Worm (Caenorhabditis elegans) whole organism, mixed stage, embryonic: Measurements from ENCODE around the gene nhl-1.

Experiments used
- blmp-1 ChIP-seq: fragments of 150-350 bp; optimal IDR thresholded peaks from 2 replicates; lab custom pipeline; 2014; ENCODE audit warnings: missing biosample characterization, missing genetic modification characterization
- ceh-39 ChIP-seq: fragments of 150-350 bp; optimal IDR thresholded peaks from 2 replicates; lab custom pipeline; 2014; ENCODE audit warnings: missing biosample characterization, missing genetic modification characterization
- ces-1 ChIP-seq: fragments of 150-350 bp; optimal IDR thresholded peaks from 2 replicates; lab custom pipeline; 2014; ENCODE audit warnings: missing biosample characterization, missing genetic modification reagents, missing genetic modification characterization
- elt-3 ChIP-seq: fragments of 150-350 bp; optimal IDR thresholded peaks from 2 replicates; lab custom pipeline; 2014; ENCODE audit warnings: missing biosample characterization, missing genetic modification characterization
- hlh-1 ChIP-seq: fragments of 150-350 bp; optimal IDR thresholded peaks from 2 replicates; lab custom pipeline; 2014; ENCODE audit warnings: missing biosample characterization, missing genetic modification reagents, missing genetic modification characterization
- lin-13 ChIP-seq: fragments of 150-350 bp; optimal IDR thresholded peaks from 2 replicates; lab custom pipeline; 2014; ENCODE audit warnings: missing biosample characterization, missing genetic modification characterization
- lsy-2 ChIP-seq: fragments of 150-350 bp; optimal IDR thresholded peaks from 2 replicates; lab custom pipeline; 2014; ENCODE audit warnings: missing biosample characterization, missing genetic modification characterization
- mab-5 ChIP-seq: fragments of 150-350 bp; optimal IDR thresholded peaks from 2 replicates; lab custom pipeline; 2014; ENCODE audit warnings: missing biosample characterization, missing genetic modification characterization
- nhr-12 ChIP-seq: fragments of 150-350 bp; optimal IDR thresholded peaks from 2 replicates; lab custom pipeline; 2014; ENCODE audit warnings: missing biosample characterization, missing genetic modification characterization
- nhr-28 ChIP-seq: fragments of 150-350 bp; optimal IDR thresholded peaks from 2 replicates; lab custom pipeline; 2014; ENCODE audit warnings: missing biosample characterization, missing genetic modification characterization
- snpc-4 ChIP-seq: fragments of 150-350 bp; optimal IDR thresholded peaks from 2 replicates; lab custom pipeline; 2014; ENCODE audit warnings: missing biosample characterization, missing genetic modification characterization
- sptf-1 ChIP-seq: sonication (generic microtip); optimal IDR thresholded peaks from 2 replicates; lab custom pipeline; 2017; ENCODE audit warnings: mild to moderate bottlenecking, missing genetic modification characterization, moderate library complexity, missing compliant biosample characterization
- tbx-8 ChIP-seq: fragments of 200-800 bp; sonication (Bioruptor generic); optimal IDR thresholded peaks from 2 replicates; lab custom pipeline; 2018; ENCODE audit warnings: mild to moderate bottlenecking, missing genetic modification characterization, moderate library complexity, missing compliant biosample characterization
- unc-39 ChIP-seq: fragments of 150-350 bp; optimal IDR thresholded peaks from 2 replicates; lab custom pipeline; 2014; ENCODE audit warnings: missing biosample characterization, missing genetic modification characterization

DNA sequence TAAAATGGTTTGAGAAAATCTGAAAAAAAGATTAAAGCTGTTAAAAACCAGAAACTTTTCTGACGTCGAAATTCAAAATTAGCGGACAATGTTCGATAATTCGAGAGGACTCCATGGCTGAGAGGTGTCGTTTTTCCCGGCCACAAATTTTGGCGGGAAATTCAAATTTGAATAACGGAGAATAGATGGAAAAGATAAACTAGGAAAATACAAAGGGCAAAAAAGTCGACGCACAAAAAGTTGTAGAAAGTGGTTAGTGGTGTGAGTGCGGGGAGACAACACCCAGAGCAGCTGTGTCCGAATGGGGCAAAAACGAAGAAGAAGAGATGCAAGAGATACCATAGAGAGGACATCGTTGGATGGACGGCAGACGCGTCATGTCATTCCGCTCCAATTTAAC lies 37.4 kb upstream of the nhl-1 start, which contains the start of gene cls-3:
- TF ChIP-seq nhr-28 (tag; lab: Kevin White, UChicago) (no peak), elt-3 (no peak), ceh-39 (tag; lab: Kevin White, UChicago) (no peak), unc-39 (tag; lab: Kevin White, UChicago) (no peak), sptf-1 (tag; lab: Kevin White, UChicago) (no peak), snpc-4 (tag; lab: Kevin White, UChicago) (no peak), lin-13 (tag; lab: Kevin White, UChicago) (no peak), tbx-8 (GFP tag; lab: Kevin White, UChicago) (no peak), hlh-1 (tag; lab: Kevin White, UChicago) (peak; percentile 40), lsy-2 (tag; lab: Kevin White, UChicago) (no peak), nhr-12 (tag; lab: Kevin White, UChicago) (no peak), blmp-1 (tag; lab: Kevin White, UChicago) (no peak), mab-5 (no peak), ces-1 (GFP tag; lab: Kevin White, UChicago) (peak; percentile 20)
